Fruit fly (Drosophila melanogaster) whole organism, embryonic: ENCODE results near the gene Sirup.

Experiments used
- MTF-1 ChIP-seq: fragments of 200-800 bp; sonication (Bioruptor generic); optimal IDR thresholded peaks from 2 replicates; lab custom pipeline; 2018; ENCODE audit warnings: missing biosample characterization, mild to moderate bottlenecking, missing genetic modification characterization, borderline replicate concordance
- ara ChIP-seq: fragments of 200-800 bp; sonication (Bioruptor generic); IDR thresholded peaks from 2 replicates; pipeline ENCODE4 v1.3.6; 2022; ENCODE audit warnings: missing biosample characterization, missing genetic modification characterization
- gsb ChIP-seq: fragments of 200-800 bp; sonication (Bioruptor generic); IDR thresholded peaks from 2 replicates; pipeline ENCODE4 v1.3.6; 2022; ENCODE audit warnings: missing biosample characterization, missing genetic modification characterization
- psq ChIP-seq: fragments of 200-800 bp; sonication (Bioruptor generic); optimal IDR thresholded peaks from 2 replicates; lab custom pipeline; 2017; ENCODE audit warnings: missing biosample characterization, missing genetic modification characterization
- wor ChIP-seq: fragments of 200-800 bp; sonication (Bioruptor generic); IDR thresholded peaks from 2 replicates; pipeline ENCODE4 v1.3.6; 2022; ENCODE audit warnings: missing biosample characterization, missing genetic modification characterization

DNA sequence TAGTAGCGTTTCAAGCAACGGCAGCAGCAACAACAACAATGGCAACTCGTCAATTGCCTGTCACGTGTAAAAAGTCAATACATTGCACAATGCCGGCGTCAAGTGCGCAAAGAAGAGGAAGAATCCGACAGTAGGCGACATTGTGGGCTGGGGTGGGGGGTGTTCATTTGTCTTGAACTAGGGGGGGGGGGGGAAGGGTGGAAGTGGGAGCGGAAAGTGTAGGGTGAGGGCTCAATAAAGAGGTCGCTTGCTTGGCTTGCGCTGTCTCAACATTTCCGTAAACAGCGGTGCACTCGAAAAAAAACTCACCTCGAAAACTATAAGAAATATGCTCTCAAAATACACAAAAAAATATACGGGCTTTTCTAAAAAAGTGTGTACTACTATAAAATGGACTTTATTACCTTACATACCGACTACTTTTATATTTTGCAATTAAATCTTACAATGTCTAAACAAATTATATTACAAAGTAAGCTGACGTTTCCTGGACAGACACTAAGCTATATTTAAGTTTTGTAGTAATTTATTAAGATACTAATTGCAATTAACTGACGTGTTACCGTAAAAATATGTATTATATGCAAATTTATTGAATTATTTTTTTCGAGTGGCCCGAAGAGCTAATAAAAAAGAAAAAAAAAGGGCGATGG lies 32.7 kb upstream of the Sirup start:
- TF ChIP-seq psq (GFP tag; lab: Kevin White, UChicago): no peak
- TF ChIP-seq ara: no peak
- no peak for TF ChIP-seq MTF-1 (GFP tag; lab: Kevin White, UChicago)
- no peak for TF ChIP-seq gsb (GFP tag; lab: Robert Waterston, UW)
- TF ChIP-seq wor (GFP tag; lab: Robert Waterston, UW): no peak
